Worm (Caenorhabditis elegans): Measurements from ENCODE around the gene gpa-8.

gpa-8 gene

DNA sequence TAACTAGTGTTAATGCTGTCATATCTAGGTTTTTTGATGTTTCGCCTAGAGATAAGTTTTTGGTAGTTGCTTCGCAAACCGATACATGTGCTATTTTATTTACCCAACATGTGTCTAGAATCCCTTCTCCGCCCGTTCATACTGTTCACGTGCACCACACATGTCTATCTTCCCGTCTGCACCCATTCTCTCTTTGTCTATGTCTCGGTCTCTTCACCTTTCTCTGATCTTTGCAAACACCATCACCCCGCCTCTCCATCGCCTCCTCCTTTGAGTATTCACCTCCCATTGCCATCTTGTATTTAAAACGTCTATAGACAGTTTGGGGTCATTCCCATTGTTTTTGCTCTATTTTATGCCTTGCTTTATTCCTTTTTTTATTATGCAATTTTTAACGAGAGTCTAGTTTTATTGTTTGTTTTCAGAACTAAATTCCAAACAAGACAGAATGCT lies 3.0 kb downstream of the gpa-8 start, which contains the start of gene F56H9.2:
F56H9.2 (plus strand) TSS at position 426 of the 453 bp plus-strand sequence.
- TF ChIP-seq ztf-4 (tag; optimal IDR thresholded peaks at IDR 0.05) = peak; percentile 56
- TF ChIP-seq lin-13 (GFP tag; optimal IDR thresholded peaks at IDR 0.05) = peak; percentile 47
- no peak for TF ChIP-seq alr-1 (tag; optimal IDR thresholded peaks at IDR 0.05)
- TF ChIP-seq skn-1 (tag; optimal IDR thresholded peaks at IDR 0.05) = no peak
- TF ChIP-seq elt-3 (tag; optimal IDR thresholded peaks at IDR 0.05) = no peak
- no peak for TF ChIP-seq ztf-11 (tag; optimal IDR thresholded peaks at IDR 0.05)
- TF ChIP-seq mdl-1 (tag; optimal IDR thresholded peaks at IDR 0.05) = peak; percentile 66 to 80
- TF ChIP-seq nhr-6 (tag; optimal IDR thresholded peaks at IDR 0.05) = no peak
- TF ChIP-seq sma-9 (GFP tag; optimal IDR thresholded peaks at IDR 0.05) = peak; percentile 99
- no peak for TF ChIP-seq sma-9 (tag; optimal IDR thresholded peaks at IDR 0.05)
- no peak for TF ChIP-seq lin-11 (tag; optimal IDR thresholded peaks at IDR 0.05)
- TF ChIP-seq nhr-237 (tag; optimal IDR thresholded peaks at IDR 0.05) = no peak
- TF ChIP-seq unc-55 (GFP tag; optimal IDR thresholded peaks at IDR 0.05) = peak; percentile 39
- peak; percentile 79 for TF ChIP-seq blmp-1 (tag; optimal IDR thresholded peaks at IDR 0.05; ENCODE audit: insufficient read depth)
- no peak for TF ChIP-seq unc-39 (tag; optimal IDR thresholded peaks at IDR 0.05)
- no peak for TF ChIP-seq nhr-12 (tag; optimal IDR thresholded peaks at IDR 0.05)
- no peak for TF ChIP-seq nhr-11 (tag; optimal IDR thresholded peaks at IDR 0.05)
- peak; percentile 75 for TF ChIP-seq Y55F3AM.14 (GFP tag; optimal IDR thresholded peaks at IDR 0.05)
- TF ChIP-seq ztf-1 (GFP tag; conservative IDR thresholded peaks at IDR 0.05) = no peak
- TF ChIP-seq ceh-82 (tag; optimal IDR thresholded peaks at IDR 0.05) = no peak
- TF ChIP-seq nhr-77 (tag; optimal IDR thresholded peaks at IDR 0.05) = no peak
- TF ChIP-seq fos-1 (tag; optimal IDR thresholded peaks at IDR 0.05) = peak; percentile 62
- TF ChIP-seq unc-62 (GFP tag; optimal IDR thresholded peaks at IDR 0.05) = no peak
- no peak for TF ChIP-seq peb-1 (tag; optimal IDR thresholded peaks at IDR 0.05)
- no peak for TF ChIP-seq snpc-4 (tag; optimal IDR thresholded peaks at IDR 0.05)
- TF ChIP-seq sma-3 (GFP tag; optimal IDR thresholded peaks at IDR 0.05) = peak; percentile 88
- TF ChIP-seq F13H6.1 (tag; optimal IDR thresholded peaks at IDR 0.05) = peak; percentile 93
- peak; percentile 57 for TF ChIP-seq ceh-16 (tag; optimal IDR thresholded peaks at IDR 0.05)
- peak; percentile 90 for TF ChIP-seq nhr-129 (tag; optimal IDR thresholded peaks at IDR 0.05)
- peak; percentile 60 for TF ChIP-seq C34F6.9 (tag; optimal IDR thresholded peaks at IDR 0.05)
- no peak for TF ChIP-seq elt-1 (tag; optimal IDR thresholded peaks at IDR 0.05)
- TF ChIP-seq ama-1 (optimal IDR thresholded peaks at IDR 0.05) = peak; percentile 69
- TF ChIP-seq lin-39 (tag; optimal IDR thresholded peaks at IDR 0.05) = no peak
- no peak for TF ChIP-seq mab-5 (tag; optimal IDR thresholded peaks at IDR 0.05)
- no peak for TF ChIP-seq R02D3.7 (tag; optimal IDR thresholded peaks at IDR 0.05)
- TF ChIP-seq mbf-1 (tag; optimal IDR thresholded peaks at IDR 0.05) = no peak
- peak; percentile 90 for TF ChIP-seq egl-27 (tag; optimal IDR thresholded peaks at IDR 0.05)
- TF ChIP-seq nhr-25 (tag; optimal IDR thresholded peaks at IDR 0.05) = peak; percentile 92
- TF ChIP-seq sem-4 (tag; optimal IDR thresholded peaks at IDR 0.05) = peak; percentile 58
- no peak for TF ChIP-seq dmd-4 (tag; optimal IDR thresholded peaks at IDR 0.05)
- TF ChIP-seq nhr-21 (tag; optimal IDR thresholded peaks at IDR 0.05) = peak; percentile 85
- no peak for TF ChIP-seq nhr-10 (tag; optimal IDR thresholded peaks at IDR 0.05)
- peak; percentile 65 for TF ChIP-seq crh-2 (tag; optimal IDR thresholded peaks at IDR 0.05)
- no peak for TF ChIP-seq nhr-23 (tag; optimal IDR thresholded peaks at IDR 0.05)
- no peak for TF ChIP-seq ZK546.5 (tag; optimal IDR thresholded peaks at IDR 0.05)
- TF ChIP-seq zag-1 (tag; optimal IDR thresholded peaks at IDR 0.05) = no peak
- TF ChIP-seq lsy-2 (tag; optimal IDR thresholded peaks at IDR 0.05) = peak in 1 of 2 experiments; percentile 60
- peak; percentile 68 for TF ChIP-seq gmeb-1 (tag; optimal IDR thresholded peaks at IDR 0.05)
- no peak for TF ChIP-seq aly-2 (tag; optimal IDR thresholded peaks at IDR 0.05)
